Fruit fly (Drosophila melanogaster): ENCODE results near the gene ArgRS.

Gene ArgRS

dm6 chrX:15818608-15819184, 25.2 kb downstream of the ArgRS start (continued):
- TF ChIP-seq HLH54F (GFP tag; optimal IDR thresholded peaks at IDR 0.05), result peak; percentile 1
- no peak for TF ChIP-seq scrt (GFP tag; optimal IDR thresholded peaks at IDR 0.05)
- TF ChIP-seq Nf-YB (GFP tag; optimal IDR thresholded peaks at IDR 0.05), result no peak
- no peak for TF ChIP-seq en (GFP tag; optimal IDR thresholded peaks at IDR 0.05)
- TF ChIP-seq CG14441 (GFP tag; IDR thresholded peaks at IDR 0.05), result 0 out of 2 replicates have a peak, but pooled peaks have one; percentile 6
- peak; percentile 45 for TF ChIP-seq CG13424 (tag; optimal IDR thresholded peaks at IDR 0.05)
- TF ChIP-seq phol (tag; optimal IDR thresholded peaks at IDR 0.05), result peak; percentile 42
- TF ChIP-seq dysf (GFP tag; IDR thresholded peaks at IDR 0.05), result no peak
- TF ChIP-seq zfh1 (GFP tag; IDR thresholded peaks at IDR 0.05), result 0 out of 3 replicates have a peak, but pooled peaks have one; percentile 39
- peak; percentile 46 for TF ChIP-seq dmrt11E (tag; optimal IDR thresholded peaks at IDR 0.05)
- TF ChIP-seq CG9437 (GFP tag; optimal IDR thresholded peaks at IDR 0.05), result no peak
- peak; percentile 1 for TF ChIP-seq Ssrp (tag; optimal IDR thresholded peaks at IDR 0.05)
- TF ChIP-seq CG14710 (tag; optimal IDR thresholded peaks at IDR 0.05), result peak; percentile 38
- TF ChIP-seq bcd (GFP tag; optimal IDR thresholded peaks at IDR 0.05), result no peak
- TF ChIP-seq slou (GFP tag; optimal IDR thresholded peaks at IDR 0.05), result no peak
- no peak for TF ChIP-seq lbe (GFP tag; optimal IDR thresholded peaks at IDR 0.05)
- peak; percentile 16 for TF ChIP-seq HmgZ (tag; optimal IDR thresholded peaks at IDR 0.05)
- TF ChIP-seq eve (GFP tag; optimal IDR thresholded peaks at IDR 0.05), result peak in 1 of 2 experiments; percentile 36
- no peak for TF ChIP-seq CG14860 (GFP tag; IDR thresholded peaks at IDR 0.05; ENCODE audit: partially characterized antibody)
- TF ChIP-seq CG12659 (GFP tag; optimal IDR thresholded peaks at IDR 0.05), result peak; percentile 18
- no peak for TF ChIP-seq CG3281 (GFP tag; optimal IDR thresholded peaks at IDR 0.05)
- TF ChIP-seq ttk (GFP tag; IDR thresholded peaks at IDR 0.05), result no peak
- no peak for TF ChIP-seq CG4282 (GFP tag; optimal IDR thresholded peaks at IDR 0.05)
- TF ChIP-seq CG17912 (GFP tag; optimal IDR thresholded peaks at IDR 0.05), result no peak
- no peak for TF ChIP-seq CG42726 (GFP tag; IDR thresholded peaks at IDR 0.05; ENCODE audit: partially characterized antibody)
- TF ChIP-seq pan (optimal IDR thresholded peaks at IDR 0.05), result peak in 1 of 2 experiments; percentile 50
- TF ChIP-seq pan (GFP tag; optimal IDR thresholded peaks at IDR 0.05 in 1 of 2, IDR thresholded peaks at IDR 0.05 in 1 of 2), result peak in 1 of 2 experiments; percentile 14
- TF ChIP-seq Optix (GFP tag; IDR thresholded peaks at IDR 0.05), result no peak
- TF ChIP-seq CG15601 (tag; optimal IDR thresholded peaks at IDR 0.05), result peak; percentile 4
- no peak for TF ChIP-seq CG4730 (GFP tag; IDR thresholded peaks at IDR 0.05)
- peak; percentile 1 for TF ChIP-seq CG16815 (GFP tag; optimal IDR thresholded peaks at IDR 0.05)
- TF ChIP-seq gcm2 (GFP tag; optimal IDR thresholded peaks at IDR 0.05), result no peak
- no peak for TF ChIP-seq Dip2 (GFP tag; IDR thresholded peaks at IDR 0.05)
- TF ChIP-seq CG4854 (GFP tag; optimal IDR thresholded peaks at IDR 0.05), result no peak
- TF ChIP-seq Lpt (GFP tag; optimal IDR thresholded peaks at IDR 0.05), result no peak
- TF ChIP-seq CG6683 (GFP tag; optimal IDR thresholded peaks at IDR 0.05), result no peak
- 0 out of 3 replicates have a peak, but pooled peaks have one; percentile 19 for TF ChIP-seq Dbx (GFP tag; IDR thresholded peaks at IDR 0.05)
- no peak for TF ChIP-seq Six4 (GFP tag; optimal IDR thresholded peaks at IDR 0.05)
- TF ChIP-seq CG8388 (GFP tag; optimal IDR thresholded peaks at IDR 0.05), result no peak
- no peak for TF ChIP-seq oc (tag; optimal IDR thresholded peaks at IDR 0.05)
- TF ChIP-seq ind (GFP tag; optimal IDR thresholded peaks at IDR 0.05), result peak; percentile 29
- TF ChIP-seq CG8359 (GFP tag; optimal IDR thresholded peaks at IDR 0.05; ENCODE audit: borderline replicate concordance), result no peak
- TF ChIP-seq CG17328 (GFP tag; IDR thresholded peaks at IDR 0.05), result peak; percentile 40; the same call in 1 of the 2 replicates
- no peak for TF ChIP-seq CG3995 (GFP tag; optimal IDR thresholded peaks at IDR 0.05)
- no peak for TF ChIP-seq B-H1 (GFP tag; IDR thresholded peaks at IDR 0.05)
- peak; percentile 14 for TF ChIP-seq CG1233 (GFP tag; optimal IDR thresholded peaks at IDR 0.05)
- peak in 1 of 3 experiments; percentile 43 for TF ChIP-seq lola (GFP tag; optimal IDR thresholded peaks at IDR 0.05)
- no peak for TF ChIP-seq jigr1 (GFP tag; IDR thresholded peaks at IDR 0.05)
- TF ChIP-seq MTF-1 (GFP tag; optimal IDR thresholded peaks at IDR 0.05; ENCODE audit: borderline replicate concordance), result no peak
- no peak for TF ChIP-seq dpn (GFP tag; optimal IDR thresholded peaks at IDR 0.05)
